Fruit fly (Drosophila melanogaster) whole organism, embryonic: ENCODE data around the gene holn1.
A peak's percentile ranks its signal among the peaks of the same experiment; 100 is the strongest.

Experiments
- Adf1 ChIP-seq: fragments of 200-800 bp; sonication (Bioruptor generic); IDR thresholded peaks from 2 replicates; pipeline ENCODE4 v1.3.6; 2022; ENCODE audit warnings: missing biosample characterization, missing genetic modification characterization
- B-H1 ChIP-seq: fragments of 200-800 bp; sonication (Bioruptor generic); IDR thresholded peaks from 3 replicates; pipeline ENCODE4 v1.3.6; 2022; ENCODE audit warnings: missing biosample characterization, missing genetic modification characterization
- B-H2 ChIP-seq: fragments of 200-800 bp; sonication (Bioruptor generic); optimal IDR thresholded peaks from 2 replicates; lab custom pipeline; 2018; ENCODE audit warnings: missing biosample characterization, mild to moderate bottlenecking, missing genetic modification characterization
- CG10366 ChIP-seq: fragments of 200-800 bp; sonication (Bioruptor generic); IDR thresholded peaks from 2 replicates; pipeline ENCODE4 v1.3.6; 2022; ENCODE audit warnings: missing biosample characterization, missing genetic modification characterization
- CG10462 ChIP-seq: fragments of 200-800 bp; sonication (Bioruptor generic); optimal IDR thresholded peaks from 2 replicates; lab custom pipeline; 2016; ENCODE audit warnings: missing biosample characterization, missing genetic modification characterization
- CG12744 ChIP-seq: fragments of 200-800 bp; sonication (Bioruptor generic); optimal IDR thresholded peaks from 2 replicates; lab custom pipeline; 2016; ENCODE audit warnings: missing biosample characterization, missing genetic modification characterization
- CG12942 ChIP-seq: fragments of 200-800 bp; sonication (Bioruptor generic); optimal IDR thresholded peaks from 3 replicates; lab custom pipeline; 2016; ENCODE audit warnings: missing biosample characterization, missing genetic modification characterization
- CG15269 ChIP-seq: fragments of 200-800 bp; sonication (Bioruptor generic); optimal IDR thresholded peaks from 2 replicates; lab custom pipeline; 2018; ENCODE audit warnings: missing biosample characterization, mild to moderate bottlenecking, missing genetic modification characterization, moderate library complexity
- CG1602 ChIP-seq: fragments of 200-800 bp; sonication (Bioruptor generic); optimal IDR thresholded peaks from 3 replicates; lab custom pipeline; 2016; ENCODE audit warnings: missing biosample characterization, missing genetic modification characterization
- CG1603 ChIP-seq: fragments of 200-800 bp; sonication (Bioruptor generic); optimal IDR thresholded peaks from 2 replicates; lab custom pipeline; 2019; ENCODE audit warnings: missing biosample characterization, mild to moderate bottlenecking, missing genetic modification characterization, moderate library complexity
- CG18599 ChIP-seq: fragments of 200-800 bp; sonication (Bioruptor generic); optimal IDR thresholded peaks from 3 replicates; lab custom pipeline; 2017; ENCODE audit warnings: missing biosample characterization, missing genetic modification characterization, mild to moderate bottlenecking, moderate library complexity, missing genetic modification reagents
- CG2889 ChIP-seq: fragments of 200-800 bp; sonication (Bioruptor generic); IDR thresholded peaks from 3 replicates; pipeline ENCODE4 v1.3.6; 2022; ENCODE audit warnings: missing biosample characterization, missing genetic modification characterization
- CG30403 ChIP-seq: fragments of 200-800 bp; sonication (Bioruptor generic); optimal IDR thresholded peaks from 3 replicates; lab custom pipeline; 2016; ENCODE audit warnings: missing biosample characterization, missing genetic modification characterization
- CG3281 ChIP-seq: fragments of 200-800 bp; sonication (Bioruptor generic); optimal IDR thresholded peaks from 3 replicates; lab custom pipeline; 2017; ENCODE audit warnings: missing biosample characterization, mild to moderate bottlenecking, missing genetic modification characterization
- CG3407 ChIP-seq: fragments of 200-800 bp; sonication (Bioruptor generic); optimal IDR thresholded peaks from 2 replicates; lab custom pipeline; 2018; ENCODE audit warnings: missing biosample characterization, mild to moderate bottlenecking, missing genetic modification characterization
- CG5953 ChIP-seq: fragments of 200-800 bp; sonication (Bioruptor generic); IDR thresholded peaks from 2 replicates; pipeline ENCODE4 v1.3.6; 2022; ENCODE audit warnings: missing biosample characterization, missing genetic modification characterization
- CG7745 ChIP-seq: fragments of 200-800 bp; sonication (Bioruptor generic); optimal IDR thresholded peaks from 2 replicates; lab custom pipeline; 2018; ENCODE audit warnings: missing biosample characterization, mild to moderate bottlenecking, missing genetic modification characterization, moderate library complexity
- CG8089 ChIP-seq: fragments of 200-800 bp; sonication (Bioruptor generic); optimal IDR thresholded peaks from 3 replicates; lab custom pipeline; 2016; ENCODE audit warnings: missing biosample characterization, missing genetic modification characterization
- Camta ChIP-seq: fragments of 200-800 bp; sonication (Bioruptor generic); optimal IDR thresholded peaks from 2 replicates; lab custom pipeline; 2016; ENCODE audit warnings: missing biosample characterization, missing genetic modification characterization
- CkIIα-i1 ChIP-seq: fragments of 200-800 bp; sonication (Bioruptor generic); IDR thresholded peaks from 2 replicates; pipeline ENCODE4 v1.3.6; 2022; ENCODE audit warnings: missing biosample characterization, missing genetic modification characterization
- Dll ChIP-seq: fragments of 200-800 bp; sonication (Bioruptor generic); IDR thresholded peaks from 4 replicates; pipeline ENCODE4 v1.3.6; 2022; ENCODE audit warnings: missing biosample characterization, missing genetic modification characterization; ENCODE audit not compliant: partially characterized antibody
- ERR ChIP-seq: fragments of 200-800 bp; sonication (Bioruptor generic); optimal IDR thresholded peaks from 2 replicates; lab custom pipeline; 2016; ENCODE audit warnings: missing biosample characterization, missing genetic modification characterization
- HLH4C ChIP-seq: fragments of 200-800 bp; sonication (Bioruptor generic); IDR thresholded peaks from 3 replicates; pipeline ENCODE4 v1.3.6; 2022; ENCODE audit warnings: missing biosample characterization, missing genetic modification characterization; ENCODE audit not compliant: partially characterized antibody
- Lim3 ChIP-seq: fragments of 200-800 bp; sonication (Bioruptor generic); IDR thresholded peaks from 2 replicates; pipeline ENCODE4 v1.3.6; 2022; ENCODE audit warnings: missing biosample characterization, missing genetic modification characterization
- NfI ChIP-seq: fragments of 200-800 bp; sonication (Bioruptor generic); optimal IDR thresholded peaks from 3 replicates; lab custom pipeline; 2018; ENCODE audit warnings: missing biosample characterization, mild to moderate bottlenecking, missing genetic modification characterization, moderate library complexity
- Side ChIP-seq: fragments of 200-800 bp; sonication (Bioruptor generic); optimal IDR thresholded peaks from 2 replicates; lab custom pipeline; 2016; ENCODE audit warnings: missing biosample characterization, missing genetic modification characterization
- Xbp1 ChIP-seq: fragments of 200-800 bp; sonication (Bioruptor generic); optimal IDR thresholded peaks from 3 replicates; lab custom pipeline; 2016; ENCODE audit warnings: missing biosample characterization, mild to moderate bottlenecking, missing genetic modification characterization
- ac ChIP-seq: fragments of 200-800 bp; sonication (Bioruptor generic); optimal IDR thresholded peaks from 3 replicates; lab custom pipeline; 2017; ENCODE audit warnings: missing biosample characterization, mild to moderate bottlenecking, missing genetic modification characterization
- al ChIP-seq: fragments of 200-800 bp; sonication (Bioruptor generic); IDR thresholded peaks from 2 replicates; pipeline ENCODE4 v1.3.6; 2022; ENCODE audit warnings: missing biosample characterization, missing genetic modification characterization
- ase ChIP-seq: fragments of 200-800 bp; sonication (Bioruptor generic); IDR thresholded peaks from 3 replicates; pipeline ENCODE4 v1.3.6; 2022; ENCODE audit warnings: missing biosample characterization, missing genetic modification characterization
- bsh ChIP-seq, 2 experiments: fragments of 200-800 bp; sonication (Bioruptor generic); optimal IDR thresholded peaks; 2 replicates each; lab custom pipeline; 2017 to 2018; ENCODE audit warnings: mild to moderate bottlenecking in 2 of 2, missing biosample characterization in 2 of 2, missing genetic modification characterization in 2 of 2, moderate library complexity in 1 of 2
- cato ChIP-seq: fragments of 200-800 bp; sonication (Bioruptor generic); optimal IDR thresholded peaks from 2 replicates; lab custom pipeline; 2016; ENCODE audit warnings: missing biosample characterization, missing genetic modification characterization, borderline replicate concordance
- cg ChIP-seq: fragments of 200-800 bp; sonication (Bioruptor generic); optimal IDR thresholded peaks from 3 replicates; lab custom pipeline; 2019; ENCODE audit warnings: missing biosample characterization, mild to moderate bottlenecking, missing genetic modification characterization, moderate library complexity
- corto ChIP-seq: fragments of 200-800 bp; sonication (Bioruptor generic); optimal IDR thresholded peaks from 2 replicates; lab custom pipeline; 2016; ENCODE audit warnings: missing biosample characterization, mild to moderate bottlenecking, missing genetic modification characterization, moderate library complexity
- crc ChIP-seq: fragments of 200-800 bp; sonication (Bioruptor generic); optimal IDR thresholded peaks from 2 replicates; lab custom pipeline; 2016; ENCODE audit warnings: missing biosample characterization, missing genetic modification characterization
- dimm ChIP-seq: fragments of 200-800 bp; sonication (Bioruptor generic); IDR thresholded peaks from 2 replicates; pipeline ENCODE4 v1.3.6; 2022; ENCODE audit warnings: missing biosample characterization, missing genetic modification characterization
- fru ChIP-seq: fragments of >200 bp; optimal IDR thresholded peaks from 2 replicates; lab custom pipeline; 2017
- her ChIP-seq: fragments of 200-800 bp; sonication (Bioruptor generic); optimal IDR thresholded peaks from 2 replicates; lab custom pipeline; 2016; ENCODE audit warnings: missing biosample characterization, missing genetic modification characterization
- ken ChIP-seq: fragments of 200-800 bp; sonication (Bioruptor generic); IDR thresholded peaks from 3 replicates; pipeline ENCODE4 v1.3.6; 2022; ENCODE audit warnings: missing biosample characterization, missing genetic modification characterization
- lov ChIP-seq, 2 experiments: fragments of 200-800 bp in 1 of 2; fragments of >200 bp in 1 of 2; sonication (Bioruptor generic) in 1 of 2; IDR thresholded peaks in 1 of 2; optimal IDR thresholded peaks in 1 of 2; 2 replicates in 1 of 2; 3 replicates in 1 of 2; pipeline versions ENCODE4 v1.3.6 to Lab custom; 2017 to 2022; ENCODE audit warnings: missing biosample characterization in 1 of 2, missing genetic modification characterization in 1 of 2
- maf-S ChIP-seq: fragments of 200-800 bp; sonication (Bioruptor generic); optimal IDR thresholded peaks from 2 replicates; lab custom pipeline; 2016; ENCODE audit warnings: missing biosample characterization, missing genetic modification characterization
- nerfin-2 ChIP-seq: fragments of 200-800 bp; sonication (Bioruptor generic); IDR thresholded peaks from 2 replicates; pipeline ENCODE4 v1.3.6; 2022; ENCODE audit warnings: missing biosample characterization, missing genetic modification characterization; ENCODE audit not compliant: partially characterized antibody
- nom ChIP-seq: fragments of 200-800 bp; sonication (Bioruptor generic); optimal IDR thresholded peaks from 2 replicates; lab custom pipeline; 2017; ENCODE audit warnings: missing biosample characterization, missing genetic modification characterization, mild to moderate bottlenecking, moderate library complexity, missing genetic modification reagents
- pum ChIP-seq: fragments of 200-800 bp; sonication (Bioruptor generic); optimal IDR thresholded peaks from 2 replicates; lab custom pipeline; 2016; ENCODE audit warnings: missing biosample characterization, missing genetic modification characterization
- ssp ChIP-seq: fragments of 200-800 bp; sonication (Bioruptor generic); IDR thresholded peaks from 2 replicates; pipeline ENCODE4 v1.3.6; 2022; ENCODE audit warnings: missing biosample characterization, missing genetic modification characterization
- tll ChIP-seq, 2 experiments: fragments of 200-800 bp in 1 of 2; fragments of >200 bp in 1 of 2; sonication (Bioruptor generic) in 1 of 2; optimal IDR thresholded peaks; 2 replicates each; lab custom pipeline; 2017 to 2019; ENCODE audit warnings: missing biosample characterization in 2 of 2, missing genetic modification characterization in 2 of 2, mild to moderate bottlenecking in 1 of 2, moderate library complexity in 1 of 2
- trh ChIP-seq: fragments of 200-800 bp; sonication (Bioruptor generic); optimal IDR thresholded peaks from 2 replicates; lab custom pipeline; 2016; ENCODE audit warnings: missing biosample characterization, missing genetic modification characterization
- wdn ChIP-seq: fragments of 200-800 bp; sonication (Bioruptor generic); IDR thresholded peaks from 2 replicates; pipeline ENCODE4 v1.3.6; 2022; ENCODE audit warnings: missing biosample characterization, missing genetic modification characterization
- wek ChIP-seq: fragments of 200-800 bp; sonication (Bioruptor generic); optimal IDR thresholded peaks from 3 replicates; lab custom pipeline; 2018; ENCODE audit warnings: missing biosample characterization, mild to moderate bottlenecking, missing genetic modification characterization, moderate library complexity
- zfh1 ChIP-seq: fragments of 200-800 bp; sonication (Bioruptor generic); IDR thresholded peaks from 3 replicates; pipeline ENCODE4 v1.3.6; 2022; ENCODE audit warnings: missing biosample characterization, missing genetic modification characterization

The holn1 gene

dm6 chr2L:10474268-10474678 lies 38.5 kb downstream of the holn1 start, which contains the start of gene RluA-1 (continued):
- TF ChIP-seq B-H2 (GFP tag; lab: Kevin White, UChicago) (peak; percentile 96), ken (peak; percentile 99), Side (GFP tag; lab: Kevin White, UChicago) (peak; percentile 89), HLH4C (GFP tag; lab: Robert Waterston, UW) (peak; percentile 58), CG10366 (GFP tag; lab: Robert Waterston, UW) (peak; percentile 99), zfh1 (GFP tag; lab: Robert Waterston, UW) (peak; percentile 100), CG7745 (tag; lab: Kevin White, UChicago) (peak; percentile 92), CG12942 (GFP tag; lab: Kevin White, UChicago) (peak; percentile 99), CG10462 (GFP tag; lab: Kevin White, UChicago) (peak; percentile 99), CG15269 (tag; lab: Kevin White, UChicago) (peak; percentile 100), cato (peak; percentile 99), fru (lab: Kevin White, UChicago) (no peak), crc (GFP tag; lab: Kevin White, UChicago) (peak; percentile 38), Xbp1 (GFP tag; lab: Kevin White, UChicago) (peak; percentile 99), al (GFP tag; lab: Robert Waterston, UW) (peak; percentile 93), CG3281 (GFP tag; lab: Kevin White, UChicago) (peak; percentile 99), ERR (GFP tag; lab: Kevin White, UChicago) (peak; percentile 85), wek (GFP tag; lab: Kevin White, UChicago) (peak; percentile 96), Lim3 (GFP tag; lab: Robert Waterston, UW) (peak; percentile 96), lov (optimal IDR thresholded peaks at IDR 0.05; lab: Kevin White, UChicago) (no peak), lov (GFP tag; IDR thresholded peaks at IDR 0.05; lab: Robert Waterston, UW) (peak; percentile 99), NfI (GFP tag; lab: Kevin White, UChicago) (peak; percentile 99), Dll (GFP tag; lab: Robert Waterston, UW) (peak; percentile 61; the same call in 3 of the 4 replicates), Adf1 (peak; percentile 90), CG3407 (peak; percentile 99), trh (GFP tag; lab: Kevin White, UChicago) (peak; percentile 98), ac (peak; percentile 98), maf-S (GFP tag; lab: Kevin White, UChicago) (peak; percentile 87), wdn (GFP tag; lab: Robert Waterston, UW) (peak; percentile 99), pum (GFP tag; lab: Kevin White, UChicago) (peak; percentile 89), CG18599 (peak; percentile 99), cg (GFP tag; lab: Kevin White, UChicago) (no peak), CkIIα-i1 (GFP tag; lab: Robert Waterston, UW) (no peak), ssp (GFP tag; lab: Robert Waterston, UW) (peak; percentile 95), ase (GFP tag; lab: Robert Waterston, UW) (peak; percentile 99), CG1603 (tag; lab: Kevin White, UChicago) (peak; percentile 97), CG5953 (GFP tag; lab: Robert Waterston, UW) (peak; percentile 96), bsh (GFP tag; optimal IDR thresholded peaks at IDR 0.05; lab: Kevin White, UChicago) (peak; percentile 94 to 100), CG12744 (GFP tag; lab: Kevin White, UChicago) (peak; percentile 93), CG8089 (GFP tag; lab: Kevin White, UChicago) (peak; percentile 92), CG2889 (GFP tag; lab: Robert Waterston, UW) (peak; percentile 98), CG30403 (GFP tag; lab: Kevin White, UChicago) (peak; percentile 99), dimm (GFP tag; lab: Robert Waterston, UW) (peak; percentile 99), nom (peak; percentile 93), B-H1 (peak; percentile 99), corto (GFP tag; lab: Kevin White, UChicago) (peak; percentile 60), Camta (GFP tag; lab: Kevin White, UChicago) (peak; percentile 78), nerfin-2 (GFP tag; lab: Robert Waterston, UW) (no peak; the same call in none of the 2 replicates), tll (GFP tag; optimal IDR thresholded peaks at IDR 0.05; lab: Kevin White, UChicago) (peak in 1 of 2 experiments; percentile 85), her (GFP tag; lab: Kevin White, UChicago) (peak; percentile 83), CG1602 (GFP tag; lab: Kevin White, UChicago) (peak; percentile 99)
